Fruit fly (Drosophila melanogaster) whole organism, wandering third instar larva: ENCODE results near the gene oc.

Experiments used
- Abd-B ChIP-seq: fragments of >200 bp; optimal IDR thresholded peaks from 2 replicates; lab custom pipeline; 2017; ENCODE audit warnings: missing biosample characterization, missing genetic modification characterization
- CG32264 ChIP-seq: fragments of 200-800 bp; sonication (Bioruptor generic); optimal IDR thresholded peaks from 2 replicates; lab custom pipeline; 2016; ENCODE audit warnings: missing biosample characterization, missing genetic modification characterization
- Dfd ChIP-seq: fragments of >200 bp; optimal IDR thresholded peaks from 2 replicates; lab custom pipeline; 2017; ENCODE audit warnings: missing biosample characterization, missing genetic modification characterization
- Hnf4 ChIP-seq: fragments of 200-800 bp; sonication (Bioruptor generic); optimal IDR thresholded peaks from 2 replicates; lab custom pipeline; 2016; ENCODE audit warnings: missing biosample characterization, mild to moderate bottlenecking, missing genetic modification characterization
- Hr78 ChIP-seq: fragments of >200 bp; optimal IDR thresholded peaks from 2 replicates; lab custom pipeline; 2017; ENCODE audit warnings: missing biosample characterization, missing genetic modification characterization
- br ChIP-seq: fragments of 200-800 bp; sonication (Bioruptor generic); optimal IDR thresholded peaks from 2 replicates; lab custom pipeline; 2016; ENCODE audit warnings: missing biosample characterization, missing genetic modification characterization
- dsf ChIP-seq: sonication (Bioruptor generic); optimal IDR thresholded peaks from 2 replicates; lab custom pipeline; 2016; ENCODE audit warnings: missing biosample characterization, missing genetic modification characterization, borderline replicate concordance
- h ChIP-seq: fragments of 200-800 bp; sonication (Bioruptor generic); optimal IDR thresholded peaks from 3 replicates; lab custom pipeline; 2016; ENCODE audit warnings: missing biosample characterization, mild to moderate bottlenecking, missing genetic modification characterization
- lola ChIP-seq: fragments of >200 bp; optimal IDR thresholded peaks from 2 replicates; lab custom pipeline; 2017; ENCODE audit warnings: missing biosample characterization, missing genetic modification characterization
- rgr ChIP-seq: fragments of 200-800 bp; sonication (Bioruptor generic); optimal IDR thresholded peaks from 3 replicates; lab custom pipeline; 2016; ENCODE audit warnings: missing biosample characterization, mild to moderate bottlenecking, missing genetic modification characterization

- no peak for TF ChIP-seq Abd-B (GFP tag; lab: Kevin White, UChicago)
- no peak for TF ChIP-seq h (GFP tag; lab: Kevin White, UChicago)
- TF ChIP-seq rgr = no peak
- TF ChIP-seq lola (GFP tag; lab: Kevin White, UChicago) = no peak
- no peak for TF ChIP-seq Dfd (GFP tag; lab: Kevin White, UChicago)
- TF ChIP-seq br (GFP tag; lab: Kevin White, UChicago) = no peak
- TF ChIP-seq CG32264 (GFP tag; lab: Kevin White, UChicago) = no peak
- TF ChIP-seq Hnf4 (GFP tag; lab: Kevin White, UChicago) = no peak
- TF ChIP-seq dsf (GFP tag; lab: Kevin White, UChicago) = no peak
- TF ChIP-seq Hr78 (GFP tag; lab: Kevin White, UChicago) = no peak
These were observed 42.6 kb downstream of the oc start for dm6 chrX:8607902-8608301.
